Fruit fly (Drosophila melanogaster): Measurements from ENCODE around the gene HDAC11.

The HDAC11 gene

DNA sequence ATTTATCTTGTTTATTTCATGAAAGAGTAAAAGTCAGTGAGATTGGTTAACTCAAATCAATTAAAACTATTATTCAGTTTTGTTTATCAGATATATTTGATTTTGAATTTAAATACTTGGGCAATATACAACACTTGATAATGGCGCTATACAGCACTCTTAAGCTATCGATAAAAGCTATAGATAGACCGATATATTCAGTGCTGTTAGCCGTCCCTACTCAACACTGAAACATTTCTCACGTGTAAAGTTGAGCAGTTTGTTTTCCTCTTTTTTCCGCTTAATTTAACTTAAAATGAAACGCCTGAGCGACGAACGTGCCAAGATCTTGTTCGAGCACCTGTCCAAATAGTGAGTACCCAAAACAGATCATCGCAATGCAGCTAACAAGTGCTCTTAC lies 5.6 kb downstream of the HDAC11 start, which contains the start of gene CG7006 (continued):
- TF ChIP-seq CG12659 (GFP tag; optimal IDR thresholded peaks at IDR 0.05): peak; percentile 82
- no peak for TF ChIP-seq CG17912 (GFP tag; optimal IDR thresholded peaks at IDR 0.05)
- no peak for TF ChIP-seq Hr39 (optimal IDR thresholded peaks at IDR 0.05)
- peak; percentile 90 for TF ChIP-seq B-H2 (GFP tag; optimal IDR thresholded peaks at IDR 0.05)
- TF ChIP-seq sug (tag; optimal IDR thresholded peaks at IDR 0.05): no peak
- TF ChIP-seq CG30431 (GFP tag; optimal IDR thresholded peaks at IDR 0.05): no peak
- TF ChIP-seq ara (GFP tag; IDR thresholded peaks at IDR 0.05): peak; percentile 39; the same call in 1 of the 2 replicates
- TF ChIP-seq Taf1 (GFP tag; IDR thresholded peaks at IDR 0.05): peak; percentile 41; the same call in 1 of the 2 replicates
- peak; percentile 70 for TF ChIP-seq CG9876 (GFP tag; optimal IDR thresholded peaks at IDR 0.05)
- no peak; the same call in 3 of the 4 replicates for TF ChIP-seq chinmo (GFP tag; IDR thresholded peaks at IDR 0.05; ENCODE audit: partially characterized antibody)
- no peak for TF ChIP-seq Hand (GFP tag; optimal IDR thresholded peaks at IDR 0.05)
- no peak for TF ChIP-seq CG33557 (GFP tag; optimal IDR thresholded peaks at IDR 0.05)
- TF ChIP-seq toy (GFP tag; IDR thresholded peaks at IDR 0.05): no peak
- peak; percentile 54 for TF ChIP-seq Meics (GFP tag; optimal IDR thresholded peaks at IDR 0.05)
- TF ChIP-seq scrt (GFP tag; optimal IDR thresholded peaks at IDR 0.05): no peak
- peak; percentile 89 for TF ChIP-seq Bgb (GFP tag; IDR thresholded peaks at IDR 0.05; ENCODE audit: partially characterized antibody)
- no peak for TF ChIP-seq CG2199 (GFP tag; IDR thresholded peaks at IDR 0.05)
- TF ChIP-seq lilli (GFP tag; optimal IDR thresholded peaks at IDR 0.05): peak; percentile 84
- no peak for TF ChIP-seq sr (GFP tag; IDR thresholded peaks at IDR 0.05)
- peak; percentile 85 for TF ChIP-seq CG16779 (GFP tag; IDR thresholded peaks at IDR 0.05)
- TF ChIP-seq CG11560 (tag; IDR thresholded peaks at IDR 0.05): peak; percentile 60; the same call in 2 of the 3 replicates
- peak; percentile 28; the same call in 2 of the 3 replicates for TF ChIP-seq CG7963 (GFP tag; IDR thresholded peaks at IDR 0.05; ENCODE audit: partially characterized antibody)
- peak; percentile 13 for TF ChIP-seq CG15073 (GFP tag; optimal IDR thresholded peaks at IDR 0.05)
- TF ChIP-seq ssp (GFP tag; IDR thresholded peaks at IDR 0.05): peak; percentile 52; the same call in 1 of the 2 replicates
- TF ChIP-seq aop (GFP tag; IDR thresholded peaks at IDR 0.05): 0 out of 2 replicates have a peak, but pooled peaks have one; percentile 28
- no peak for TF ChIP-seq CG3407 (GFP tag; optimal IDR thresholded peaks at IDR 0.05)
- TF ChIP-seq vfl (GFP tag; optimal IDR thresholded peaks at IDR 0.05): peak; percentile 87
- TF ChIP-seq sens (GFP tag): peak; percentile 87
- peak; percentile 58 for TF ChIP-seq pnt (GFP tag; optimal IDR thresholded peaks at IDR 0.05)
- peak; percentile 69 for TF ChIP-seq kay (GFP tag; optimal IDR thresholded peaks at IDR 0.05)
- peak; percentile 10 for TF ChIP-seq CG9727 (GFP tag; optimal IDR thresholded peaks at IDR 0.05)
- TF ChIP-seq jumu (GFP tag; optimal IDR thresholded peaks at IDR 0.05): peak; percentile 74
- TF ChIP-seq HmgD (GFP tag; optimal IDR thresholded peaks at IDR 0.05): peak; percentile 76
- peak; percentile 80 for TF ChIP-seq caup (GFP tag; optimal IDR thresholded peaks at IDR 0.05; ENCODE audit: severe bottlenecking)
- TF ChIP-seq stc (GFP tag; IDR thresholded peaks at IDR 0.05): no peak
- TF ChIP-seq gro (GFP tag; optimal IDR thresholded peaks at IDR 0.05): peak; percentile 87
- no peak for TF ChIP-seq CG11504 (tag; optimal IDR thresholded peaks at IDR 0.05)
- peak; percentile 7 for TF ChIP-seq Jarid2 (GFP tag; optimal IDR thresholded peaks at IDR 0.05)
- no peak for TF ChIP-seq Spps (tag; optimal IDR thresholded peaks at IDR 0.05)
- peak; percentile 72 for TF ChIP-seq MESR4 (GFP tag; optimal IDR thresholded peaks at IDR 0.05)
- peak; percentile 48 for TF ChIP-seq CG18476 (GFP tag; optimal IDR thresholded peaks at IDR 0.05)
- TF ChIP-seq stwl (tag; optimal IDR thresholded peaks at IDR 0.05): peak; percentile 95
- peak; percentile 82 for TF ChIP-seq shn (GFP tag; optimal IDR thresholded peaks at IDR 0.05)
- TF ChIP-seq bsh (GFP tag; optimal IDR thresholded peaks at IDR 0.05): no peak
- no peak for TF ChIP-seq CG11723 (GFP tag; optimal IDR thresholded peaks at IDR 0.05)
- peak; percentile 84 for TF ChIP-seq pho (GFP tag; optimal IDR thresholded peaks at IDR 0.05)
- TF ChIP-seq sens-2 (GFP tag; IDR thresholded peaks at IDR 0.05): no peak
- TF ChIP-seq sd (tag; optimal IDR thresholded peaks at IDR 0.05): no peak
- TF ChIP-seq CG14965 (GFP tag; optimal IDR thresholded peaks at IDR 0.05; ENCODE audit: borderline replicate concordance): peak; percentile 33
- TF ChIP-seq CG4328 (GFP tag; optimal IDR thresholded peaks at IDR 0.05): peak; percentile 46
- TF ChIP-seq Antp (GFP tag; optimal IDR thresholded peaks at IDR 0.05): peak; percentile 78
